Fruit fly (Drosophila melanogaster): ENCODE measurements around the gene Cyp4e3.

Gene Cyp4e3

DNA sequence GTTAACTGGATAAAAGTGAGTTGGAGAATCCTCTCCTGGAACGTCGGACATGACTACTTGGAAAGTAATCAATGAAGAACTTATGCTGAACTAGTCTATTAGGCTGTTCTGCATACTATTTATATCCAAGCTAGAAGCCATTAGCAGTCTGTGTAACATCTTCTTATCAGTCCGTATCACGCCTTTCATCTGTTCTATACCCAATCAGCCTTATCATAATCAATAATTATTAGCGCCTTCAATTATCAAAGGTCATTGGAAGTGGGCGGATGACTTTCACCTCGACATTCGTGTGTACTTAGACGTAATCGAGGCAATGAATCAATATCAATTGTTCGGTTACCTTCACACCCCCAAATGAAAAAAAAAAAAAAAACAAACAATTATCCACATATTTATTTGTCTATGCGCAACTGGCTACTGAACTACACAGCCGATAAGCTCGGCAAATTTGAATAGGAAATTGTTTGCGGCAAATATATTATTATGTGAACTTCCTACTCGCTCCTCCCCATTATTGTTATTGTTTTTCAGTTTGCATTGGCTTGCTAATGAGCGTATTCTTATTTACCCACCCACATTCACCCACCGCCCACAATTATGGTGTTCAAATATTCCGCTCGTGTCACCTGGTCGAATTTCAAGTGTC, 25.2 kb upstream of the Cyp4e3 start, which contains the start of the genes ppk11 and ppk16 (continued):
- TF ChIP-seq seq (GFP tag; IDR thresholded peaks at IDR 0.05): peak; percentile 24; the same call in 1 of the 2 replicates
- TF ChIP-seq fd96Cb (tag; optimal IDR thresholded peaks at IDR 0.05): peak; percentile 15
- TF ChIP-seq tio (GFP tag; optimal IDR thresholded peaks at IDR 0.05): peak; percentile 30
- peak; percentile 63 for TF ChIP-seq bab2 (GFP tag; optimal IDR thresholded peaks at IDR 0.05)
- 0 out of 2 replicates have a peak, but pooled peaks have one; percentile 20 for TF ChIP-seq E2f2 (GFP tag; IDR thresholded peaks at IDR 0.05)
- TF ChIP-seq pho (GFP tag; optimal IDR thresholded peaks at IDR 0.05): peak; percentile 32
- peak in 1 of 2 experiments; percentile 52 for TF ChIP-seq bsh (GFP tag; optimal IDR thresholded peaks at IDR 0.05)
- no peak for TF ChIP-seq cwo (GFP tag; optimal IDR thresholded peaks at IDR 0.05)
- TF ChIP-seq Med (GFP tag): peak; percentile 77
- TF ChIP-seq CG13296 (GFP tag; optimal IDR thresholded peaks at IDR 0.05): peak; percentile 46
- no peak for TF ChIP-seq CG12391 (tag; optimal IDR thresholded peaks at IDR 0.05)
- peak; percentile 23 for TF ChIP-seq org-1 (GFP tag; optimal IDR thresholded peaks at IDR 0.05)
- no peak for TF ChIP-seq CG32772 (GFP tag; IDR thresholded peaks at IDR 0.05)
- TF ChIP-seq lab (GFP tag; optimal IDR thresholded peaks at IDR 0.05): peak; percentile 64
- TF ChIP-seq CG11093 (GFP tag; IDR thresholded peaks at IDR 0.05): no peak
- TF ChIP-seq tap (tag; optimal IDR thresholded peaks at IDR 0.05): no peak
- TF ChIP-seq fd3F (GFP tag; optimal IDR thresholded peaks at IDR 0.05): peak; percentile 7
- no peak for TF ChIP-seq Hr3 (GFP tag; optimal IDR thresholded peaks at IDR 0.05)
- TF ChIP-seq PHDP (tag; optimal IDR thresholded peaks at IDR 0.05): peak; percentile 46
- TF ChIP-seq CG7987 (GFP tag; optimal IDR thresholded peaks at IDR 0.05): peak; percentile 41
- TF ChIP-seq CG3281 (GFP tag; optimal IDR thresholded peaks at IDR 0.05): peak; percentile 56
- TF ChIP-seq sc (optimal IDR thresholded peaks at IDR 0.05): no peak
- peak; percentile 7 for TF ChIP-seq sc (GFP tag; optimal IDR thresholded peaks at IDR 0.05)
- TF ChIP-seq Hmr (GFP tag; optimal IDR thresholded peaks at IDR 0.05): peak; percentile 65
- 0 out of 3 replicates have a peak, but pooled peaks have one; percentile 33 for TF ChIP-seq ci (GFP tag; IDR thresholded peaks at IDR 0.05)
- peak; percentile 23 for TF ChIP-seq CG15011 (GFP tag; optimal IDR thresholded peaks at IDR 0.05)
- peak; percentile 13 for TF ChIP-seq CG8281 (tag; optimal IDR thresholded peaks at IDR 0.05)
- TF ChIP-seq CHES-1-like (GFP tag; optimal IDR thresholded peaks at IDR 0.05): peak; percentile 26
- peak; percentile 16 for TF ChIP-seq Meics (GFP tag; optimal IDR thresholded peaks at IDR 0.05)
- peak; percentile 77 for TF ChIP-seq Xrp1 (GFP tag; IDR thresholded peaks at IDR 0.05)
- peak; percentile 12 for TF ChIP-seq CG2202 (tag; optimal IDR thresholded peaks at IDR 0.05)
- TF ChIP-seq ATbp (GFP tag; optimal IDR thresholded peaks at IDR 0.05): peak; percentile 9
- no peak for TF ChIP-seq Neu2 (GFP tag; optimal IDR thresholded peaks at IDR 0.05; ENCODE audit: borderline replicate concordance)
- TF ChIP-seq Deaf1 (tag; optimal IDR thresholded peaks at IDR 0.05): no peak
- TF ChIP-seq BtbVII (GFP tag; optimal IDR thresholded peaks at IDR 0.05): peak; percentile 15
- TF ChIP-seq CG31365 (tag; optimal IDR thresholded peaks at IDR 0.05): no peak
- peak; percentile 31 for TF ChIP-seq CG12071 (GFP tag; optimal IDR thresholded peaks at IDR 0.05)
- peak; percentile 4 for TF ChIP-seq CG18011 (GFP tag; optimal IDR thresholded peaks at IDR 0.05)
- TF ChIP-seq Sox100B (GFP tag; optimal IDR thresholded peaks at IDR 0.05): peak; percentile 19
- 0 out of 2 replicates have a peak, but pooled peaks have one; percentile 5 for TF ChIP-seq CG31224 (GFP tag; IDR thresholded peaks at IDR 0.05)
- peak; percentile 10 for TF ChIP-seq CG9609 (GFP tag; optimal IDR thresholded peaks at IDR 0.05)
- TF ChIP-seq CG10209 (GFP tag; optimal IDR thresholded peaks at IDR 0.05): peak; percentile 53
- TF ChIP-seq CG9727 (GFP tag; optimal IDR thresholded peaks at IDR 0.05): peak; percentile 49
- peak; percentile 13 for TF ChIP-seq NC2β (GFP tag; optimal IDR thresholded peaks at IDR 0.05)
- peak; percentile 3 for TF ChIP-seq Sry-δ (GFP tag; optimal IDR thresholded peaks at IDR 0.05)
- peak; percentile 22; the same call in 1 of the 2 replicates for TF ChIP-seq CG14014 (GFP tag; IDR thresholded peaks at IDR 0.05)
- no peak for TF ChIP-seq chm (GFP tag; IDR thresholded peaks at IDR 0.05)
- peak; percentile 49 for TF ChIP-seq CG18599 (GFP tag; optimal IDR thresholded peaks at IDR 0.05)
- peak; percentile 38 for TF ChIP-seq CG15514 (GFP tag; optimal IDR thresholded peaks at IDR 0.05)

Data from whole organism, embryonic.